Fruit fly (Drosophila melanogaster) whole organism, embryonic: ENCODE results near the gene CG4730.
A peak's percentile ranks its signal among the peaks of the same experiment; 100 is the strongest.

Experiments used
- Asciz ChIP-seq: fragments of 200-800 bp; sonication (Bioruptor generic); optimal IDR thresholded peaks from 2 replicates; lab custom pipeline; 2017; ENCODE audit warnings: missing biosample characterization, mild to moderate bottlenecking, missing genetic modification characterization, missing genetic modification reagents
- CG11504 ChIP-seq: fragments of 200-800 bp; sonication (Bioruptor generic); optimal IDR thresholded peaks from 3 replicates; lab custom pipeline; 2019; ENCODE audit warnings: missing biosample characterization, mild to moderate bottlenecking, missing genetic modification characterization, moderate library complexity
- CG12104 ChIP-seq: fragments of 200-800 bp; sonication (Bioruptor generic); optimal IDR thresholded peaks from 3 replicates; lab custom pipeline; 2016; ENCODE audit warnings: missing biosample characterization, missing genetic modification characterization
- CG12219 ChIP-seq: fragments of 200-800 bp; sonication (Bioruptor generic); optimal IDR thresholded peaks from 3 replicates; lab custom pipeline; 2018; ENCODE audit warnings: missing biosample characterization, mild to moderate bottlenecking, missing genetic modification characterization
- CG1603 ChIP-seq: fragments of 200-800 bp; sonication (Bioruptor generic); optimal IDR thresholded peaks from 2 replicates; lab custom pipeline; 2019; ENCODE audit warnings: missing biosample characterization, mild to moderate bottlenecking, missing genetic modification characterization, moderate library complexity
- CG17359 ChIP-seq: fragments of 200-800 bp; sonication (Bioruptor generic); optimal IDR thresholded peaks from 3 replicates; lab custom pipeline; 2018; ENCODE audit warnings: missing biosample characterization, mild to moderate bottlenecking, missing genetic modification characterization, moderate library complexity
- CG17568 ChIP-seq: fragments of 200-800 bp; sonication (Bioruptor generic); optimal IDR thresholded peaks from 2 replicates; lab custom pipeline; 2018; ENCODE audit warnings: missing biosample characterization, mild to moderate bottlenecking, missing genetic modification characterization, moderate library complexity
- CG17829 ChIP-seq: fragments of 200-800 bp; optimal IDR thresholded peaks from 2 replicates; lab custom pipeline; 2019; ENCODE audit warnings: missing biosample characterization, mild to moderate bottlenecking, missing genetic modification characterization, moderate library complexity
- CG32767 ChIP-seq: fragments of 200-800 bp; sonication (Bioruptor generic); IDR thresholded peaks from 2 replicates; pipeline ENCODE4 v1.3.6; 2022; ENCODE audit warnings: missing biosample characterization, missing genetic modification characterization
- CG33557 ChIP-seq: fragments of 200-800 bp; sonication (Bioruptor generic); optimal IDR thresholded peaks from 2 replicates; lab custom pipeline; 2019; ENCODE audit warnings: missing biosample characterization, mild to moderate bottlenecking, missing genetic modification characterization, moderate library complexity
- CG3847 ChIP-seq: fragments of 200-800 bp; sonication (Bioruptor generic); IDR thresholded peaks from 2 replicates; pipeline ENCODE4 v1.3.6; 2022; ENCODE audit warnings: missing biosample characterization, missing genetic modification characterization
- CG4707 ChIP-seq: fragments of 200-800 bp; sonication (Bioruptor generic); optimal IDR thresholded peaks from 2 replicates; lab custom pipeline; 2018; ENCODE audit warnings: missing biosample characterization, mild to moderate bottlenecking, missing genetic modification characterization, moderate library complexity
- CG6254 ChIP-seq: fragments of 200-800 bp; sonication (Bioruptor generic); optimal IDR thresholded peaks from 3 replicates; lab custom pipeline; 2017; ENCODE audit warnings: mild to moderate bottlenecking, missing biosample characterization, missing genetic modification reagents, missing genetic modification characterization
- CG9876 ChIP-seq: fragments of 200-800 bp; sonication (Bioruptor generic); optimal IDR thresholded peaks from 2 replicates; lab custom pipeline; 2016; ENCODE audit warnings: missing biosample characterization, missing genetic modification characterization
- Dll ChIP-seq: fragments of 200-800 bp; sonication (Bioruptor generic); IDR thresholded peaks from 4 replicates; pipeline ENCODE4 v1.3.6; 2022; ENCODE audit warnings: missing biosample characterization, missing genetic modification characterization; ENCODE audit not compliant: partially characterized antibody
- Eip74EF ChIP-seq, 2 experiments: fragments of 200-800 bp in 1 of 2; fragments of >200 bp in 1 of 2; sonication (Bioruptor generic) in 1 of 2; optimal IDR thresholded peaks; 2 replicates each; lab custom pipeline; 2017 to 2019; ENCODE audit warnings: missing biosample characterization in 2 of 2, missing genetic modification characterization in 2 of 2, mild to moderate bottlenecking in 1 of 2, moderate library complexity in 1 of 2
- Gsc ChIP-seq: fragments of 200-800 bp; sonication (Bioruptor generic); IDR thresholded peaks from 2 replicates; pipeline ENCODE4 v1.3.6; 2022; ENCODE audit warnings: missing biosample characterization, missing genetic modification characterization
- HLH54F ChIP-seq: fragments of 200-800 bp; sonication (Bioruptor generic); optimal IDR thresholded peaks from 3 replicates; lab custom pipeline; 2016; ENCODE audit warnings: missing biosample characterization, missing genetic modification characterization
- MTF-1 ChIP-seq: fragments of 200-800 bp; sonication (Bioruptor generic); optimal IDR thresholded peaks from 2 replicates; lab custom pipeline; 2018; ENCODE audit warnings: missing biosample characterization, mild to moderate bottlenecking, missing genetic modification characterization, borderline replicate concordance
- Myb ChIP-seq: fragments of 200-800 bp; sonication (Bioruptor generic); optimal IDR thresholded peaks from 2 replicates; lab custom pipeline; 2016; ENCODE audit warnings: missing biosample characterization, missing genetic modification characterization
- Neu2 ChIP-seq: fragments of 200-800 bp; sonication (Bioruptor generic); optimal IDR thresholded peaks from 3 replicates; lab custom pipeline; 2016; ENCODE audit warnings: missing biosample characterization, missing genetic modification characterization, borderline replicate concordance
- Trl ChIP-seq, 3 experiments: fragments of >200 bp in 2 of 3; fragments of 200-800 bp in 1 of 3; sonication (Bioruptor generic) in 1 of 3; optimal IDR thresholded peaks; 2 replicates in 1 of 3; 3 replicates in 2 of 3; lab custom pipeline; 2016 to 2017; ENCODE audit warnings: missing biosample characterization in 1 of 3, missing genetic modification characterization in 1 of 3
- abd-A ChIP-seq: fragments of 200-800 bp; sonication (Bioruptor generic); optimal IDR thresholded peaks from 3 replicates; lab custom pipeline; 2019; ENCODE audit warnings: missing biosample characterization, mild to moderate bottlenecking, missing genetic modification characterization, moderate library complexity
- az2 ChIP-seq: fragments of 200-800 bp; sonication (Bioruptor generic); optimal IDR thresholded peaks from 3 replicates; lab custom pipeline; 2016; ENCODE audit warnings: missing biosample characterization, missing genetic modification characterization
- bcd ChIP-seq: fragments of 200-800 bp; sonication (Bioruptor generic); optimal IDR thresholded peaks from 2 replicates; lab custom pipeline; 2017; ENCODE audit warnings: missing biosample characterization, mild to moderate bottlenecking, missing genetic modification characterization
- bsh ChIP-seq, 2 experiments: fragments of 200-800 bp; sonication (Bioruptor generic); optimal IDR thresholded peaks; 2 replicates each; lab custom pipeline; 2017 to 2018; ENCODE audit warnings: mild to moderate bottlenecking in 2 of 2, missing biosample characterization in 2 of 2, missing genetic modification characterization in 2 of 2, moderate library complexity in 1 of 2
- chinmo ChIP-seq: fragments of 200-800 bp; sonication (Bioruptor generic); IDR thresholded peaks from 4 replicates; pipeline ENCODE4 v1.3.6; 2022; ENCODE audit warnings: missing biosample characterization, missing genetic modification characterization; ENCODE audit not compliant: partially characterized antibody
- dm ChIP-seq: fragments of 200-800 bp; sonication (Bioruptor generic); optimal IDR thresholded peaks from 3 replicates; lab custom pipeline; 2016; ENCODE audit warnings: missing biosample characterization, missing genetic modification characterization
- exex ChIP-seq: fragments of 200-800 bp; sonication (Bioruptor generic); optimal IDR thresholded peaks from 4 replicates; lab custom pipeline; 2018; ENCODE audit warnings: missing biosample characterization, mild to moderate bottlenecking, missing genetic modification characterization, moderate library complexity
- gcm ChIP-seq: fragments of 200-800 bp; sonication (Bioruptor generic); optimal IDR thresholded peaks from 2 replicates; lab custom pipeline; 2019; ENCODE audit warnings: missing biosample characterization, mild to moderate bottlenecking, missing genetic modification characterization, moderate library complexity
- gem ChIP-seq: fragments of 200-800 bp; sonication (Bioruptor generic); optimal IDR thresholded peaks from 2 replicates; lab custom pipeline; 2019; ENCODE audit warnings: missing biosample characterization, mild to moderate bottlenecking, missing genetic modification characterization, moderate library complexity
- grau ChIP-seq: fragments of 200-800 bp; optimal IDR thresholded peaks from 3 replicates; lab custom pipeline; 2019; ENCODE audit warnings: missing biosample characterization, mild to moderate bottlenecking, missing genetic modification characterization, moderate library complexity
- hbn ChIP-seq: fragments of 200-800 bp; sonication (Bioruptor generic); IDR thresholded peaks from 2 replicates; pipeline ENCODE4 v1.3.6; 2022; ENCODE audit warnings: missing biosample characterization, missing genetic modification characterization; ENCODE audit not compliant: partially characterized antibody
- kni ChIP-seq: fragments of 200-800 bp; sonication (Bioruptor generic); optimal IDR thresholded peaks from 3 replicates; lab custom pipeline; 2017; ENCODE audit warnings: mild to moderate bottlenecking, missing biosample characterization, missing genetic modification reagents, missing genetic modification characterization
- knrl ChIP-seq: fragments of 200-800 bp; sonication (Bioruptor generic); IDR thresholded peaks from 3 replicates; pipeline ENCODE4 v1.3.6; 2022; ENCODE audit warnings: missing biosample characterization, missing genetic modification characterization; ENCODE audit not compliant: partially characterized antibody
- nerfin-2 ChIP-seq: fragments of 200-800 bp; sonication (Bioruptor generic); IDR thresholded peaks from 2 replicates; pipeline ENCODE4 v1.3.6; 2022; ENCODE audit warnings: missing biosample characterization, missing genetic modification characterization; ENCODE audit not compliant: partially characterized antibody
- nom ChIP-seq: fragments of 200-800 bp; sonication (Bioruptor generic); optimal IDR thresholded peaks from 2 replicates; lab custom pipeline; 2017; ENCODE audit warnings: missing biosample characterization, missing genetic modification characterization, mild to moderate bottlenecking, moderate library complexity, missing genetic modification reagents
- p53 ChIP-seq: fragments of 200-800 bp; sonication (Bioruptor generic); optimal IDR thresholded peaks from 2 replicates; lab custom pipeline; 2016; ENCODE audit warnings: missing biosample characterization, missing genetic modification characterization
- prd ChIP-seq, 3 experiments: fragments of >200 bp in 2 of 3; fragments of 200-800 bp in 1 of 3; sonication (Bioruptor generic) in 1 of 3; optimal IDR thresholded peaks in 2 of 3; IDR thresholded peaks in 1 of 3; 2 replicates in 2 of 3; 3 replicates in 1 of 3; pipeline versions ENCODE4 v1.3.6 to Lab custom; 2017 to 2022; ENCODE audit warnings: missing biosample characterization in 1 of 3, missing genetic modification characterization in 1 of 3
- slbo ChIP-seq: fragments of 200-800 bp; sonication (Bioruptor generic); IDR thresholded peaks from 2 replicates; pipeline ENCODE4 v1.3.6; 2022; ENCODE audit warnings: missing biosample characterization, missing genetic modification characterization
- sna ChIP-seq: fragments of 200-800 bp; sonication (Bioruptor generic); IDR thresholded peaks from 2 replicates; pipeline ENCODE4 v1.3.6; 2022; ENCODE audit warnings: missing biosample characterization, missing genetic modification characterization; ENCODE audit not compliant: partially characterized antibody
- so ChIP-seq: fragments of 200-800 bp; sonication (Bioruptor generic); IDR thresholded peaks from 3 replicates; pipeline ENCODE4 v1.3.6; 2022; ENCODE audit warnings: missing biosample characterization, missing genetic modification characterization
- tna ChIP-seq: fragments of 200-800 bp; sonication (Bioruptor generic); IDR thresholded peaks from 2 replicates; pipeline ENCODE4 v1.3.6; 2022; ENCODE audit warnings: missing biosample characterization, missing genetic modification characterization; ENCODE audit not compliant: partially characterized antibody
- toy ChIP-seq: fragments of 200-800 bp; sonication (Bioruptor generic); IDR thresholded peaks from 2 replicates; pipeline ENCODE4 v1.3.6; 2022; ENCODE audit warnings: missing biosample characterization, missing genetic modification characterization
- trem ChIP-seq: fragments of 200-800 bp; optimal IDR thresholded peaks from 3 replicates; lab custom pipeline; 2019; ENCODE audit warnings: missing biosample characterization, mild to moderate bottlenecking, missing genetic modification characterization, moderate library complexity
- yki ChIP-seq: fragments of >200 bp; optimal IDR thresholded peaks from 3 replicates; lab custom pipeline; 2018

Gene CG4730

DNA sequence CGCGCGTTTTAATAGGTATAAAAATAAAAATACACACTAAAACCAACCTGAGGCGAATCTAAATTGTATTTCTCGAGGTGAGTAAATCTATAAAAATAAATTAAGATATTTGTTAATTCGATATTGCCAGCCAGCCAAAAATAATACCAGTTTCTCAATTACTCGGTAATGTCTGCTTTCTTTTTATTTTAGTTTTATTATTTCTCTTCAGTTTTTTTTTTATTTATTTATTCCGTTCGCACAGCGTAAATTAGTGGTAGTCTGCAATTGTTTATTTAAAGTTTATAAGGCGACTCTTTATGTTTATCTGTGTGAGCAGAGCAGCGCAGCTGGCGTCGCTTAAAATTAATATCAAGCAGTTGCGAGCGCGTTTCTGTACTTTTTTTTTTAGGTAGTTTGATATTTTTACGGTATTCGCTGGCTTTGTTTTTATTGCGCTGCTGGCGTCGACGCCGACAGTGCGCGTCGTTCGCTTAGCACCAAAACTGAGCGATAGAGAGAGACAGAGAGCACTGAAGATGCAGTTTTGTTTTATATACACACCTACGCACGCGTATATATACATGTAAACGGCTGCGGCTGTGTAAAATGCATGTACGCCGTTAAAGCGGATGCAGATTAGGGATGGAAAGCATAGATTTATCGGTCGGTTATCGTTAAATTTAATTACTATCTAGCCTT lies 30.8 kb downstream of the CG4730 start (continued):
- TF ChIP-seq bcd (peak; percentile 90), CG1603 (tag; lab: Kevin White, UChicago) (peak; percentile 71), CG32767 (peak; percentile 70), Myb (GFP tag; lab: Kevin White, UChicago) (peak; percentile 13), bsh (GFP tag; optimal IDR thresholded peaks at IDR 0.05; lab: Kevin White, UChicago) (peak; percentile 31 to 62), dm (GFP tag; lab: Kevin White, UChicago) (peak; percentile 19), nom (peak; percentile 85), Dll (GFP tag; lab: Robert Waterston, UW) (peak; percentile 68), sna (GFP tag; lab: Robert Waterston, UW) (peak; percentile 77), CG3847 (GFP tag; lab: Robert Waterston, UW) (no peak), kni (GFP tag; lab: Kevin White, UChicago) (peak; percentile 85), abd-A (tag; lab: Kevin White, UChicago) (peak; percentile 73), CG17829 (peak; percentile 36), yki (lab: Kevin White, UChicago) (no peak), so (GFP tag; lab: Robert Waterston, UW) (peak; percentile 22; the same call in 1 of the 3 replicates), CG9876 (GFP tag; lab: Kevin White, UChicago) (no peak), CG12104 (GFP tag; lab: Kevin White, UChicago) (no peak), prd (optimal IDR thresholded peaks at IDR 0.05; lab: Kevin White, UChicago) (no peak), prd (GFP tag; IDR thresholded peaks at IDR 0.05; lab: Robert Waterston, UW) (no peak), CG17359 (peak; percentile 19), Gsc (GFP tag; lab: Robert Waterston, UW) (no peak), gcm (GFP tag; lab: Kevin White, UChicago) (peak; percentile 8), trem (tag; lab: Kevin White, UChicago) (peak; percentile 49), CG33557 (GFP tag; lab: Kevin White, UChicago) (peak; percentile 52), Neu2 (GFP tag; lab: Kevin White, UChicago) (peak; percentile 3), tna (peak; percentile 89), MTF-1 (peak; percentile 28), CG6254 (peak; percentile 27), CG4707 (peak; percentile 47), exex (tag; lab: Kevin White, UChicago) (peak; percentile 15), CG17568 (GFP tag; lab: Kevin White, UChicago) (no peak), gem (tag; lab: Kevin White, UChicago) (peak; percentile 4), nerfin-2 (GFP tag; lab: Robert Waterston, UW) (peak; percentile 89), Asciz (GFP tag; lab: Kevin White, UChicago) (peak; percentile 39), toy (GFP tag; lab: Robert Waterston, UW) (no peak), grau (peak; percentile 25), HLH54F (GFP tag; lab: Kevin White, UChicago) (no peak), az2 (GFP tag; lab: Kevin White, UChicago) (no peak), CG11504 (tag; lab: Kevin White, UChicago) (no peak), CG12219 (GFP tag; lab: Kevin White, UChicago) (peak; percentile 20), p53 (GFP tag; lab: Kevin White, UChicago) (no peak), knrl (GFP tag; lab: Robert Waterston, UW) (peak; percentile 63), Trl (optimal IDR thresholded peaks at IDR 0.05; lab: Kevin White, UChicago) (no peak), Trl (GFP tag; optimal IDR thresholded peaks at IDR 0.05; lab: Kevin White, UChicago) (peak; percentile 51), hbn (GFP tag; lab: Robert Waterston, UW) (peak; percentile 55; the same call in 1 of the 2 replicates), slbo (no peak), chinmo (peak; percentile 99), Eip74EF (GFP tag; optimal IDR thresholded peaks at IDR 0.05; lab: Kevin White, UChicago) (peak in 1 of 2 experiments; percentile 28)
